Fruit fly (Drosophila melanogaster): Measurements from ENCODE around the gene CG2680.

CG2680 gene

DNA sequence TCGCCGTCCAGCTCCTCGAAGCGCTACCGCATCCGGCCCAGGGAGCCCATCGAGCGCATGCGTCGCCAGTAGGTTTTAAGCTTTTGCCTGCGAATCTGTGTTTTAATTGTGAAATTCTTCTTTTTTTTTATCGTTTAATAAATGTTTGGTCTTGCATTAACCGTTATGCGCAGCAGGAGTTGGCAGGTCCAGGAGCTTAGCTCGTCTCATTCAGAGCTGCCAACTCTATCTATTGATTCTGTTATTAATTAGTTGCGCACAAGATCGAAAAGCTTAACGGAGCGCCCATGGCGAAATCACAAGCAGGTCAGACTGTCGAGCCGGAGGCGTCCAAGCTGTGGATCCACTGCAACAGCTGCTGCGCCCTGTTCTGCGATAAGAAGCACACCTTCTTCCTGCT, 19.2 kb upstream of the CG2680 start, which contains the start of gene vilya:
vilya (plus strand) TSS at position 259 of the 400 bp plus-strand sequence.
- no peak for TF ChIP-seq jim (GFP tag; optimal IDR thresholded peaks at IDR 0.05)
- no peak for TF ChIP-seq rgr (GFP tag; optimal IDR thresholded peaks at IDR 0.05)
- no peak for TF ChIP-seq Myc (optimal IDR thresholded peaks at IDR 0.05)
- TF ChIP-seq Rel (GFP tag; optimal IDR thresholded peaks at IDR 0.05), result no peak
- TF ChIP-seq Rel (tag; optimal IDR thresholded peaks at IDR 0.05), result no peak
- TF ChIP-seq HLH106 (tag; optimal IDR thresholded peaks at IDR 0.05), result no peak
- no peak for TF ChIP-seq Hr83 (GFP tag; optimal IDR thresholded peaks at IDR 0.05; ENCODE audit: poor library complexity, severe bottlenecking)
- TF ChIP-seq ey (GFP tag; optimal IDR thresholded peaks at IDR 0.05), result no peak
- no peak for TF ChIP-seq Dif (GFP tag; optimal IDR thresholded peaks at IDR 0.05; ENCODE audit: partially characterized antibody)

DNA sequence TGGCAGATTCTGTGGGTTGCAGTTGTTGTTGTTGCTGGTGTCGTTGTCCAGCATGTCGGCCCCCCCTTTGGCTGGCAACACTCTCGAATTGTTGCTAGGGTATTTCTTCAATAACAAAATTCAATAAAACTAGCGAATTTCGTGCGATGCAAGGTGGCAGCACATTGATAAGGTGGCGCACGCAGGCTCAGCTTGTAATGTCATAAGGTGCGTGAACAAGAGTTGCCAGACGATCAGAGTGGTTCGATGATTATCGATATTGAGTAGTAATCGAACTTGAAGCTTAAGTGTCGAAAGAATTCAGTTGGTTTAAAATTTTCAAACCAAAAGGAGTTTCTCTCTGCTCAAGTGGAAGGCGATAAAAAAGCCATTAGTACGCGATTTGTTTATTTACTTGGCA, 12.9 kb upstream of the CG2680 start, which contains the start of gene CG2701:
CG2701 (minus strand) TSS at position 206 of the 400 bp plus-strand sequence.
- peak; percentile 42 for TF ChIP-seq Hr83 (GFP tag; optimal IDR thresholded peaks at IDR 0.05; ENCODE audit: poor library complexity, severe bottlenecking)
- no peak for TF ChIP-seq OdsH (GFP tag; optimal IDR thresholded peaks at IDR 0.05)
- TF ChIP-seq usp (GFP tag; optimal IDR thresholded peaks at IDR 0.05), result no peak

DNA sequence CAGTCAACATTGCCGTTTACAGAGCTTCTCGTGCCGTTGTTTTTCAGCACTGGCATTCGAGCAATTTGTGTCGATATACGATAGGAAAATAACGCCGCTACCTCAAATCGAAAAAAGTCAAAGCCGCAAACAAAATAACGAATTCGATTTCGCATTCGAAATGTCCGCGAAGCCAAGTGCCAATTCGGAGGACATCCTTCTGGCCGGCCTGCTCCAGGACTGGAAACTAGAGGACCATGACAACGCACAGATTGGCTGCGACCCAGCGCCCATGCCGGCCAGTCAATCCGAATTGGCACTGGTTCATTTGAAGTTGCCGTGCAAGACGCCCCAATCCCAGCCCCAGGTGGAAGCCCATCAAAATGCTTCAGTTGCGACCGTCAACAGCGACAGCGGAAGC, 7.5 kb upstream of the CG2680 start:
- TF ChIP-seq fru (GFP tag; optimal IDR thresholded peaks at IDR 0.05) (no peak), Dif (GFP tag; optimal IDR thresholded peaks at IDR 0.05; ENCODE audit: partially characterized antibody) (peak; percentile 84), Dfd (GFP tag; optimal IDR thresholded peaks at IDR 0.05) (no peak), foxo (GFP tag; optimal IDR thresholded peaks at IDR 0.05) (no peak), Vsx2 (GFP tag; optimal IDR thresholded peaks at IDR 0.05; ENCODE audit: partially characterized antibody) (peak; percentile 96), lola (GFP tag; optimal IDR thresholded peaks at IDR 0.05) (no peak), Rel (GFP tag; optimal IDR thresholded peaks at IDR 0.05) (no peak), Rel (tag; optimal IDR thresholded peaks at IDR 0.05) (no peak), N (GFP tag; optimal IDR thresholded peaks at IDR 0.05) (no peak), dl (GFP tag; optimal IDR thresholded peaks at IDR 0.05; ENCODE audit: insufficient read depth in 1 of 2, partially characterized antibody in 2 of 2) (no peak), pan (optimal IDR thresholded peaks at IDR 0.05) (no peak), HLH106 (tag; optimal IDR thresholded peaks at IDR 0.05) (peak; percentile 14)

DNA sequence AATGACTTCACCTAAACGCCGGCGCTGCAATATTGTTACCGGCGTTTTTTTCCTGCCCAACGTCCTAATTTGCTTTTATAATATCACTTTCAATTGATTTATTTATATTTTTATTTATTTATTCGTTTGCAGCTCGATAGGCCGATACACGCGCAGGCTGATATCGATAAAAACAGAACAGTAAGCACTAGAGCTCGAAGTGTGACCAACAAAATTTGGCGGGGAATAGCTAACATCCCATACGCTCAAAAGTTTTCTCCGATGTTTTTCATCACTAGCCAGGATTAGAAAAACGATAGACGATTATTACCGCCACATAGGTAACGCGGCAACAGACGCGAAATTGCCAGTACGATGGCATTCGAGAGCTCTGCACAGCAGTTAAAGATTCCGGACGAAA, 6.5 kb upstream of the CG2680 start, which contains the start of the genes CG2685 and CG2694:
CG2685 (minus strand) TSS at position 185 of the 400 bp plus-strand sequence.
CG2694 (plus strand) TSS at position 304 of the 400 bp plus-strand sequence.
- no peak for TF ChIP-seq sage (GFP tag; optimal IDR thresholded peaks at IDR 0.05)
- TF ChIP-seq Myc (optimal IDR thresholded peaks at IDR 0.05), result peak; percentile 24
- peak; percentile 9 for TF ChIP-seq rgr (GFP tag; optimal IDR thresholded peaks at IDR 0.05)
- peak in 1 of 2 experiments; percentile 10 for TF ChIP-seq foxo (GFP tag; optimal IDR thresholded peaks at IDR 0.05)

DNA sequence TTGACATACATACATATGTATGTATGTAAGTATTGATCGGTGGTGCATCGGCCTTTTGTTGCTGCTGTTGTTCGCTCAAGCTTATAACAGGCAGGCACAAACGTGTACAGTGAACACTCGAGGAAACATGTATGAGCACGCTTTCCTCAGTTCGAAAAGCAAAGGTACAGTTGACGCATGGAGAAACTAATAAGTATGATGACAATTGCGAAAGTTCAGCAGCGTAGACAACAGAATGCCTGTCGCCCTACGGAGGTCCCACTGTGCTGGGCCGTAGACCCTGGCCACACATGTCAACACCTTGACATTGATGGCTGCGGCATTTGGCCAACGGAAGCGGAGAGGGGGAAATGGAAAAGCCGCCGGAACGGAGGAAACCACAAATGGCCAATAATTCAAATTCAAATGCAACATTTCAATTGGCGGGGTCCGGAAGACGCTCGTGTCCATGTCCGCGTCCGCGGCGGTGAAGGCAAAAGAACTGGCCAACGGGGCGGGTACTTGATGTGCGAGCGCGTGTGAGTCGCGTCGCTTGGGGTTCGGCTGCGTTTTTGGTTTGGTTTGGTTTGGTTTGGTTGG, 1.0 kb upstream of the CG2680 start, which contains the start of gene CG2681:
CG2681 (plus strand) TSS at position 529 of the 579 bp plus-strand sequence.
- no peak for TF ChIP-seq Sp1 (GFP tag; optimal IDR thresholded peaks at IDR 0.05)
- TF ChIP-seq dsf (GFP tag; optimal IDR thresholded peaks at IDR 0.05; ENCODE audit: borderline replicate concordance), result no peak
- TF ChIP-seq Myc (optimal IDR thresholded peaks at IDR 0.05), result no peak
- no peak for TF ChIP-seq br (GFP tag; optimal IDR thresholded peaks at IDR 0.05)
- no peak for TF ChIP-seq CG9705 (GFP tag; optimal IDR thresholded peaks at IDR 0.05)
- TF ChIP-seq Abd-B (GFP tag; optimal IDR thresholded peaks at IDR 0.05), result no peak
- TF ChIP-seq Hr78 (GFP tag; optimal IDR thresholded peaks at IDR 0.05), result no peak
- no peak for TF ChIP-seq sage (GFP tag; optimal IDR thresholded peaks at IDR 0.05)
- no peak for TF ChIP-seq Mio (GFP tag; optimal IDR thresholded peaks at IDR 0.05)
- no peak for TF ChIP-seq CG32264 (GFP tag; optimal IDR thresholded peaks at IDR 0.05)
- TF ChIP-seq rgr (GFP tag; optimal IDR thresholded peaks at IDR 0.05), result peak; percentile 26
- no peak for TF ChIP-seq Rel (GFP tag; optimal IDR thresholded peaks at IDR 0.05)
- TF ChIP-seq Rel (tag; optimal IDR thresholded peaks at IDR 0.05), result no peak
- TF ChIP-seq GATAd (GFP tag; optimal IDR thresholded peaks at IDR 0.05), result no peak
- no peak for TF ChIP-seq dmrt93B (GFP tag; optimal IDR thresholded peaks at IDR 0.05)
- no peak for TF ChIP-seq pan (optimal IDR thresholded peaks at IDR 0.05)
- peak in 1 of 2 experiments; percentile 43 for TF ChIP-seq foxo (GFP tag; optimal IDR thresholded peaks at IDR 0.05)
- no peak for TF ChIP-seq brk (GFP tag; optimal IDR thresholded peaks at IDR 0.05)
- no peak for TF ChIP-seq N (GFP tag; optimal IDR thresholded peaks at IDR 0.05)
- TF ChIP-seq fru (GFP tag; optimal IDR thresholded peaks at IDR 0.05), result peak; percentile 18
- no peak for TF ChIP-seq HLH106 (tag; optimal IDR thresholded peaks at IDR 0.05)
- TF ChIP-seq tai (GFP tag; optimal IDR thresholded peaks at IDR 0.05), result no peak
- no peak for TF ChIP-seq Dif (GFP tag; optimal IDR thresholded peaks at IDR 0.05; ENCODE audit: partially characterized antibody)
- no peak for TF ChIP-seq usp (GFP tag; optimal IDR thresholded peaks at IDR 0.05)
- no peak for TF ChIP-seq lola (GFP tag; optimal IDR thresholded peaks at IDR 0.05)
- TF ChIP-seq jim (GFP tag; optimal IDR thresholded peaks at IDR 0.05), result no peak
- peak; percentile 42 for TF ChIP-seq ey (GFP tag; optimal IDR thresholded peaks at IDR 0.05)
- TF ChIP-seq h (GFP tag; optimal IDR thresholded peaks at IDR 0.05), result peak; percentile 9
- no peak for TF ChIP-seq Hnf4 (GFP tag; optimal IDR thresholded peaks at IDR 0.05)
- TF ChIP-seq psq (GFP tag; optimal IDR thresholded peaks at IDR 0.05), result no peak
- no peak for TF ChIP-seq Vsx2 (GFP tag; optimal IDR thresholded peaks at IDR 0.05; ENCODE audit: partially characterized antibody)
- no peak for TF ChIP-seq Dfd (GFP tag; optimal IDR thresholded peaks at IDR 0.05)
- TF ChIP-seq Hr83 (GFP tag; optimal IDR thresholded peaks at IDR 0.05; ENCODE audit: poor library complexity, severe bottlenecking), result no peak
- TF ChIP-seq Jra (GFP tag; optimal IDR thresholded peaks at IDR 0.05), result no peak
- TF ChIP-seq OdsH (GFP tag; optimal IDR thresholded peaks at IDR 0.05), result peak; percentile 14
- TF ChIP-seq woc (GFP tag; optimal IDR thresholded peaks at IDR 0.05), result no peak
- TF ChIP-seq sv (GFP tag; optimal IDR thresholded peaks at IDR 0.05), result no peak

Data from whole organism, wandering third instar larva.